Worm (Caenorhabditis elegans): Measurements from ENCODE around the gene F26G1.1.
A peak's percentile ranks its signal among the peaks of the same experiment; 100 is the strongest.

F26G1.1 gene

ce11 chrII:4791272-4791671 is at the start of gene F26G1.1:
Gene F26G1.1 (plus strand): TSS chrII:4791618.
- TF ChIP-seq ceh-13 (GFP tag; optimal IDR thresholded peaks at IDR 0.05): no peak
- TF ChIP-seq aly-1 (tag; optimal IDR thresholded peaks at IDR 0.05): no peak
- TF ChIP-seq tra-4 (tag; optimal IDR thresholded peaks at IDR 0.05): no peak
- TF ChIP-seq tbx-37 (GFP tag; conservative IDR thresholded peaks at IDR 0.05): peak; percentile 78
- no peak for TF ChIP-seq ceh-36 (tag; optimal IDR thresholded peaks at IDR 0.05)
- TF ChIP-seq hmg-4 (GFP tag; optimal IDR thresholded peaks at IDR 0.05): peak; percentile 59
- no peak for TF ChIP-seq ets-7 (tag; optimal IDR thresholded peaks at IDR 0.05)
- TF ChIP-seq flt-1 (GFP tag; IDR thresholded peaks at IDR 0.05): no peak
- TF ChIP-seq ama-1 (optimal IDR thresholded peaks at IDR 0.05): no peak
- TF ChIP-seq B0310.2 (tag; optimal IDR thresholded peaks at IDR 0.05): no peak
- peak; percentile 24 for TF ChIP-seq F13C5.2 (tag; optimal IDR thresholded peaks at IDR 0.05)
- no peak for TF ChIP-seq scrt-1 (GFP tag; IDR thresholded peaks at IDR 0.05)
- no peak for TF ChIP-seq hmbx-1 (tag; optimal IDR thresholded peaks at IDR 0.05)
- no peak for TF ChIP-seq tbx-11 (GFP tag; IDR thresholded peaks at IDR 0.05)
- TF ChIP-seq sea-1 (GFP tag; conservative IDR thresholded peaks at IDR 0.05): no peak
- no peak for TF ChIP-seq hnd-1 (tag; optimal IDR thresholded peaks at IDR 0.05)
- TF ChIP-seq pes-1 (GFP tag; IDR thresholded peaks at IDR 0.05): no peak; the same call in 1 of the 2 replicates

DNA sequence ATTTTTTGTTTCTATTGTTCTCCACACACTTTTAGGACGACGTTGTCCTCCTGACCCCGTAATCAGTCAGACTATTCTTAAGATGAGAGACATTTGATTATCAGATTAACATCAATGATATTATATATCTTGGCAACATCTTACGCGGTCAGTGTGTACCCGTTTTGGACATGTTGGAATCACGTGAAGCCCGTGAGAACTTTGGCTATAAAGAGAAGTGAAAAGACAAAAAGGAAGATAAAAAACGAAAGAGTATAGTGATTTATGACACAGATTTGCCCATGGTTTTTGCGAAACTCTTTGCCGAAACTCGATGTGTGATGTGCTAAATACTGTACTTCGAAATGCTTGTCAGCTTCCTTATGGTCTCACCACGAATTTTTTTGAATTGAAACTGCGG is 46.1 kb upstream of the F26G1.1 start:
- TF ChIP-seq ceh-13 (GFP tag; optimal IDR thresholded peaks at IDR 0.05): no peak
- no peak for TF ChIP-seq sea-1 (GFP tag; conservative IDR thresholded peaks at IDR 0.05)
- no peak for TF ChIP-seq ceh-36 (tag; optimal IDR thresholded peaks at IDR 0.05)

DNA sequence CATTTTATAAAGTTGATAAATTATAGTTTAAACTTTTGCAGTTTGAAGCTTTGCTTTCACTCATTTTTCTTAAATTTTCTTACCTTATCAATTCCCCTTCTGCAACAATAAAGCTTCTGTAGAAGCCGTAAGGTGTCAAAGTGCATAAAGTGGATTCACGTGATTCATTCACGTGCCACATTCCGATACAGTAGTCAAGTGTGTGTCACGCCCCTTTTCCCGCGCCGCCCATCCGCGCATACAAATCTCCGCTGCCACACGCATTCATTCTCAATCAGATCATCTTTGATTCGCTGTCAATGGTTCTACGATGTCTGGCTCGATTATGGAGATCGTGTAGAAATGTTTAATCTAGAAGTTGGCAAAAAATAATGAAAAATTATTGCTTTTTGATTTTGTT is 44.4 kb upstream of the F26G1.1 start:
- TF ChIP-seq ceh-36 (tag; optimal IDR thresholded peaks at IDR 0.05) (no peak), sea-1 (GFP tag; conservative IDR thresholded peaks at IDR 0.05) (no peak), tbx-11 (GFP tag; IDR thresholded peaks at IDR 0.05) (no peak), aly-1 (tag; optimal IDR thresholded peaks at IDR 0.05) (no peak), B0310.2 (tag; optimal IDR thresholded peaks at IDR 0.05) (no peak)

- TF ChIP-seq sea-1 (GFP tag; conservative IDR thresholded peaks at IDR 0.05) (no peak), ceh-13 (GFP tag; optimal IDR thresholded peaks at IDR 0.05) (no peak), hnd-1 (tag; optimal IDR thresholded peaks at IDR 0.05) (no peak), flt-1 (GFP tag; IDR thresholded peaks at IDR 0.05) (no peak), tra-4 (tag; optimal IDR thresholded peaks at IDR 0.05) (no peak), hmg-4 (GFP tag; optimal IDR thresholded peaks at IDR 0.05) (no peak), tbx-11 (GFP tag; IDR thresholded peaks at IDR 0.05) (no peak), scrt-1 (GFP tag; IDR thresholded peaks at IDR 0.05) (no peak), aly-1 (tag; optimal IDR thresholded peaks at IDR 0.05) (no peak), ama-1 (optimal IDR thresholded peaks at IDR 0.05) (no peak), tbx-37 (GFP tag; conservative IDR thresholded peaks at IDR 0.05) (no peak)
Measured at ce11 chrII:4747697-4748096, 43.7 kb upstream of the F26G1.1 start.

DNA sequence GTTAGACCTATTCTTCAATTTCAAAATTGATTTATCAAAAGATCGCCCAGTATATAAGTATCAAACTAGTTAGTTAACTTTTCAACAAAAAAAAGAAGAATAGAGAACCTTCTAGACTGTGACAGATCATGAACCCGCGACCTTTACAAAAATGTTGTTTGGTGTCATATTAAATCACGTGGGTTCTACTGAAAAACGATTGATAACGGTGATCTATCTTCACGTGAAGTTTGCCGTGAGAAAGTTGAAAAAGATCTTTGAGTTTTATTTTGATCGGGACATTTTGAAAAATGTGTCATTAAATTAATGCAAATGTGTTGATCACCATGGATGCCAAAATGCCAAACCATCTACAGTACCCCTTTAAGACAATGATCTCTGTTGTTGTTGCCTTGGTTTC is 43.0 kb upstream of the F26G1.1 start:
- TF ChIP-seq tbx-11 (GFP tag; IDR thresholded peaks at IDR 0.05): no peak
- TF ChIP-seq ama-1 (optimal IDR thresholded peaks at IDR 0.05): no peak
- TF ChIP-seq pes-1 (GFP tag; IDR thresholded peaks at IDR 0.05): no peak
- no peak for TF ChIP-seq B0310.2 (tag; optimal IDR thresholded peaks at IDR 0.05)
- no peak for TF ChIP-seq aly-1 (tag; optimal IDR thresholded peaks at IDR 0.05)
- no peak for TF ChIP-seq F13C5.2 (tag; optimal IDR thresholded peaks at IDR 0.05)

ce11 chrII:4749581-4749980 is 41.8 kb upstream of the F26G1.1 start, which contains the start of gene F41C3.2:
Gene F41C3.2 (plus strand): TSS chrII:4749968.
- TF ChIP-seq pes-1 (GFP tag; IDR thresholded peaks at IDR 0.05) (no peak), hmbx-1 (tag; optimal IDR thresholded peaks at IDR 0.05) (no peak)

DNA sequence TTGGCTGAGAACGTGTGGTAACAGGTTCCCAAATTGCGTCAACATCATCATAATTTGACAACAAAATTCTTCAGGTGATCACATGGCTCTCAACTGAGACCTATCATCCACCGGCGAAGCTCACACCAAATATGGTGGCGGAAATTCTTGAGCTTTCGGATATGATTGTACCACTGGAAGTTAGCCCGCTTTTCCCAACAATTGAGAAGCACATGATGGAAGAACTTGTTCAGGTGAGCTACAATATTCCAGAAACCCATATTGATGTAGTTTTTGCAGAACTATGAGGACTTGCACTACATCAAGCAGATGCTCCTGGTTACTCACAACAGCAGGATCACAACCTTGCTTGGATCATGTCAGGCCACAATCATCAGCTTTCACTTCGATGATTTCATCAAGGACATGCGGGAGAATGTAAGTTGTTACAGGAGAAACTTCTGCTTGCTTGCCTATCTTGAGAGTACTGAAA is 39.1 kb upstream of the F26G1.1 start, which contains the start of gene F41C3.1:
Gene F41C3.1 (plus strand): TSS at position 51 of the 472 bp plus-strand sequence.
- TF ChIP-seq hmbx-1 (tag; optimal IDR thresholded peaks at IDR 0.05) (no peak), ceh-36 (tag; optimal IDR thresholded peaks at IDR 0.05) (no peak), ama-1 (optimal IDR thresholded peaks at IDR 0.05) (no peak), flt-1 (GFP tag; IDR thresholded peaks at IDR 0.05) (no peak), ceh-13 (GFP tag; optimal IDR thresholded peaks at IDR 0.05) (no peak), sea-1 (GFP tag; conservative IDR thresholded peaks at IDR 0.05) (no peak), B0310.2 (tag; optimal IDR thresholded peaks at IDR 0.05) (no peak)

DNA sequence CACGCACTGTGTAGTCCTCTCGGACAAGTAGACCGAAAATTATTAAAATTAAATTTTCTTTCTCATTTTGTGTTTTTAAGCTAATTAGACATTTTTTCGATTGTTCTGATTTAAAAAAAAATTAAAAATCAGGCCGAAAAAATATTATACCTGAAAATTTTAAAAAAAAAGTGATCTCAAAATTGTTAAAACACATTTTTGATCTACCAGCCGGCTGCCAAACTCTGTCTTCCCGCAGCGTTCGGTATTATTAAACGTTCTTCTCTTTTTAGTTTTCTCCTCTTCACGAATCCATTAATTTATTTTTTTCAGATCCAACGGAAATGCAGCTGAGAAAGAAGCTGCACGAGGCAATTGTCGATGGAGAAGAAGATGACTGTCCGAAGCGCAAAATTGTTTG is 38.3 kb upstream of the F26G1.1 start, which contains the start of gene C27D9.1:
Gene C27D9.1 (plus strand): TSS at position 281 of the 400 bp plus-strand sequence.
- TF ChIP-seq hnd-1 (tag; optimal IDR thresholded peaks at IDR 0.05) (no peak), hmg-4 (GFP tag; optimal IDR thresholded peaks at IDR 0.05) (no peak), pes-1 (GFP tag; IDR thresholded peaks at IDR 0.05) (no peak), ets-7 (tag; optimal IDR thresholded peaks at IDR 0.05) (no peak), ceh-36 (tag; optimal IDR thresholded peaks at IDR 0.05) (no peak)

DNA sequence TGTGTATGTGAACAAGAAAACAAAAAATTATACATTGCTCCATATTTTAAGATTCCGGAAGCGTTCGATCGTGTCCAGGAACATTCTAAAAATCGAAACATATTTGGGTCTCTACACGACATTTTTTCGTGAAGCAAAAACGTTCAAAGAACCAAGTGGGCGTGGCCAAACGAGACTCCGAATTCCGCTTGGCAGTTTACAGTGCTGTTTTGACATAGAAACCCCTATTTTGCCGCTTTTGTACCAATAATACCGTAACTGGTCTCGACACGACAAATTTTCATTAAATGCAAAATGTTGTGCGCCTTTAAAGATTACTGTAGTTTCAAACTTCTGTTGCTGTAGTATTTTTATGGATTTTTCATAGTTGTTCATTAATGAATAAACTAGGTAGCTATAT is 35.8 kb upstream of the F26G1.1 start:
- TF ChIP-seq hnd-1 (tag; optimal IDR thresholded peaks at IDR 0.05) (no peak), pes-1 (GFP tag; IDR thresholded peaks at IDR 0.05) (no peak), tra-4 (tag; optimal IDR thresholded peaks at IDR 0.05) (no peak), hmg-4 (GFP tag; optimal IDR thresholded peaks at IDR 0.05) (no peak), flt-1 (GFP tag; IDR thresholded peaks at IDR 0.05) (no peak), tbx-11 (GFP tag; IDR thresholded peaks at IDR 0.05) (no peak), tbx-37 (GFP tag; conservative IDR thresholded peaks at IDR 0.05) (no peak), ceh-36 (tag; optimal IDR thresholded peaks at IDR 0.05) (no peak), aly-1 (tag; optimal IDR thresholded peaks at IDR 0.05) (no peak), sea-1 (GFP tag; conservative IDR thresholded peaks at IDR 0.05) (no peak), scrt-1 (GFP tag; IDR thresholded peaks at IDR 0.05) (no peak), ceh-13 (GFP tag; optimal IDR thresholded peaks at IDR 0.05) (no peak), B0310.2 (tag; optimal IDR thresholded peaks at IDR 0.05) (no peak), ets-7 (tag; optimal IDR thresholded peaks at IDR 0.05) (no peak), F13C5.2 (tag; optimal IDR thresholded peaks at IDR 0.05) (no peak), hmbx-1 (tag; optimal IDR thresholded peaks at IDR 0.05) (no peak), ama-1 (optimal IDR thresholded peaks at IDR 0.05) (no peak)
